Worm (Caenorhabditis elegans): ENCODE data around the gene rbm-22.

DNA sequence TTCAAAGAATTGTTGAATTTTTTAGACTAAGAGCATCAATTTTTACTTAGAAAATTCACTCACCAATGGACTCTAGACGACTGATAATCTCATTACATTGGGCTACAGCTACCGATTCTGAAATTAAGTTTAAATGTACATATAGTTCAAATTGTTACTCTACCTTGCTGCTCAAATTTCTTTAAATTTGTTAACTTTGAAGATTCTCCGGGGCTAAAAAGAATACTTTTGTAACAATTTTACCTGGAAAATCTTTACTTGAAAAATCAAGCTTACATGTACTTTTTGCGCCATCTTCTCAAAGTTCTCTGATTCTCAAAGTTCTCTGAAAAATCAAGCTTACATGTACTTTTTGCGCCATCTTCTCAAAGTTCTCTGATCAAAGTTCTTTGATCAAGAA is 18.3 kb downstream of the rbm-22 start, which contains the start of gene sdz-13:
- TF ChIP-seq skn-1 (tag; optimal IDR thresholded peaks at IDR 0.05) = no peak
- TF ChIP-seq ztf-1 (GFP tag; conservative IDR thresholded peaks at IDR 0.05) = no peak
- TF ChIP-seq ztf-4 (tag; optimal IDR thresholded peaks at IDR 0.05) = no peak
- TF ChIP-seq mbf-1 (tag; optimal IDR thresholded peaks at IDR 0.05) = no peak
- TF ChIP-seq unc-62 (GFP tag; optimal IDR thresholded peaks at IDR 0.05) = no peak
